Fruit fly (Drosophila melanogaster) whole organism, embryonic: ENCODE data around the gene CG9107.

Source experiments
- Bteb2 ChIP-seq: fragments of 200-800 bp; sonication (Bioruptor generic); optimal IDR thresholded peaks from 2 replicates; lab custom pipeline; 2016; ENCODE audit warnings: missing biosample characterization, missing genetic modification characterization
- CG11398 ChIP-seq: fragments of 200-800 bp; sonication (Bioruptor generic); optimal IDR thresholded peaks from 2 replicates; lab custom pipeline; 2016; ENCODE audit warnings: missing biosample characterization, missing genetic modification characterization
- CG12155 ChIP-seq: fragments of 200-800 bp; sonication (Bioruptor generic); optimal IDR thresholded peaks from 3 replicates; lab custom pipeline; 2016; ENCODE audit warnings: missing biosample characterization, missing genetic modification characterization
- CG12299 ChIP-seq: fragments of 200-800 bp; sonication (Bioruptor generic); optimal IDR thresholded peaks from 2 replicates; lab custom pipeline; 2018; ENCODE audit warnings: missing biosample characterization, mild to moderate bottlenecking, missing genetic modification characterization
- CG13296 ChIP-seq: fragments of 200-800 bp; sonication (Bioruptor generic); optimal IDR thresholded peaks from 3 replicates; lab custom pipeline; 2018; ENCODE audit warnings: missing biosample characterization, mild to moderate bottlenecking, missing genetic modification characterization
- CG13775 ChIP-seq: fragments of 200-800 bp; sonication (Bioruptor generic); optimal IDR thresholded peaks from 3 replicates; lab custom pipeline; 2017; ENCODE audit warnings: missing biosample characterization, mild to moderate bottlenecking, missing genetic modification characterization
- CG14014 ChIP-seq: fragments of 200-800 bp; sonication (Bioruptor generic); IDR thresholded peaks from 2 replicates; pipeline ENCODE4 v1.3.6; 2022; ENCODE audit warnings: missing biosample characterization, missing genetic modification characterization
- CG15073 ChIP-seq: fragments of 200-800 bp; sonication (Bioruptor generic); optimal IDR thresholded peaks from 2 replicates; lab custom pipeline; 2016; ENCODE audit warnings: missing biosample characterization, missing genetic modification characterization
- CG1529 ChIP-seq: fragments of 200-800 bp; sonication (Bioruptor generic); optimal IDR thresholded peaks from 3 replicates; lab custom pipeline; 2018; ENCODE audit warnings: missing biosample characterization, missing genetic modification characterization
- CG1647 ChIP-seq: fragments of 200-800 bp; sonication (Bioruptor generic); optimal IDR thresholded peaks from 3 replicates; lab custom pipeline; 2016; ENCODE audit warnings: missing biosample characterization, missing genetic modification characterization
- CG18262 ChIP-seq: fragments of 200-800 bp; optimal IDR thresholded peaks from 3 replicates; lab custom pipeline; 2019; ENCODE audit warnings: missing biosample characterization, mild to moderate bottlenecking, missing genetic modification characterization, moderate library complexity
- CG30020 ChIP-seq: fragments of 200-800 bp; optimal IDR thresholded peaks from 2 replicates; lab custom pipeline; 2019; ENCODE audit warnings: missing biosample characterization, mild to moderate bottlenecking, missing genetic modification characterization, moderate library complexity
- CG7556 ChIP-seq: fragments of 200-800 bp; sonication (Bioruptor generic); optimal IDR thresholded peaks from 2 replicates; lab custom pipeline; 2017; ENCODE audit warnings: missing biosample characterization, mild to moderate bottlenecking, missing genetic modification characterization
- CG8924 ChIP-seq: fragments of 200-800 bp; optimal IDR thresholded peaks from 3 replicates; lab custom pipeline; 2019; ENCODE audit warnings: missing biosample characterization, mild to moderate bottlenecking, missing genetic modification characterization, moderate library complexity
- CG9609 ChIP-seq: fragments of 200-800 bp; sonication (Bioruptor generic); optimal IDR thresholded peaks from 3 replicates; lab custom pipeline; 2016; ENCODE audit warnings: missing biosample characterization, missing genetic modification characterization
- Dbx ChIP-seq: fragments of 200-800 bp; sonication (Bioruptor generic); IDR thresholded peaks from 3 replicates; pipeline ENCODE4 v1.3.6; 2022; ENCODE audit warnings: missing biosample characterization, missing genetic modification characterization
- Dll ChIP-seq: fragments of 200-800 bp; sonication (Bioruptor generic); IDR thresholded peaks from 4 replicates; pipeline ENCODE4 v1.3.6; 2022; ENCODE audit warnings: missing biosample characterization, missing genetic modification characterization; ENCODE audit not compliant: partially characterized antibody
- Ets65A ChIP-seq: fragments of 200-800 bp; sonication (Bioruptor generic); peaks from one replicate; lab custom pipeline; 2016; ENCODE audit warnings: missing biosample characterization, missing genetic modification characterization
- Ets97D ChIP-seq: fragments of 200-800 bp; sonication (Bioruptor generic); optimal IDR thresholded peaks from 3 replicates; lab custom pipeline; 2016; ENCODE audit warnings: missing biosample characterization, missing genetic modification characterization
- HLH3B ChIP-seq: fragments of 200-800 bp; sonication (Bioruptor generic); IDR thresholded peaks from 2 replicates; pipeline ENCODE4 v1.3.6; 2022; ENCODE audit warnings: missing biosample characterization, missing genetic modification characterization
- HmgD ChIP-seq: fragments of 200-800 bp; sonication (Bioruptor generic); optimal IDR thresholded peaks from 3 replicates; lab custom pipeline; 2016; ENCODE audit warnings: missing biosample characterization, missing genetic modification characterization
- Hsf ChIP-seq: fragments of 200-800 bp; sonication (Bioruptor generic); optimal IDR thresholded peaks from 3 replicates; lab custom pipeline; 2016; ENCODE audit warnings: missing biosample characterization, missing genetic modification characterization
- Meics ChIP-seq: fragments of 200-800 bp; sonication (Bioruptor generic); optimal IDR thresholded peaks from 2 replicates; lab custom pipeline; 2017; ENCODE audit warnings: missing biosample characterization, mild to moderate bottlenecking, missing genetic modification characterization
- Sry-β ChIP-seq: fragments of 200-800 bp; sonication (Bioruptor generic); optimal IDR thresholded peaks from 2 replicates; lab custom pipeline; 2018; ENCODE audit warnings: missing biosample characterization, mild to moderate bottlenecking, missing genetic modification characterization, moderate library complexity
- ab ChIP-seq: fragments of 200-800 bp; sonication (Bioruptor generic); optimal IDR thresholded peaks from 2 replicates; lab custom pipeline; 2016; ENCODE audit warnings: missing biosample characterization, missing genetic modification characterization
- bigmax ChIP-seq: fragments of 200-800 bp; sonication (Bioruptor generic); optimal IDR thresholded peaks from 2 replicates; lab custom pipeline; 2018; ENCODE audit warnings: missing biosample characterization, mild to moderate bottlenecking, missing genetic modification characterization
- btn ChIP-seq: fragments of 200-800 bp; sonication (Bioruptor generic); optimal IDR thresholded peaks from 2 replicates; lab custom pipeline; 2016; ENCODE audit warnings: missing biosample characterization, missing genetic modification characterization
- chinmo ChIP-seq: fragments of 200-800 bp; sonication (Bioruptor generic); IDR thresholded peaks from 4 replicates; pipeline ENCODE4 v1.3.6; 2022; ENCODE audit warnings: missing biosample characterization, missing genetic modification characterization; ENCODE audit not compliant: partially characterized antibody
- chn ChIP-seq: fragments of 200-800 bp; sonication (Bioruptor generic); optimal IDR thresholded peaks from 2 replicates; lab custom pipeline; 2016; ENCODE audit warnings: missing biosample characterization, missing genetic modification characterization
- corto ChIP-seq: fragments of 200-800 bp; sonication (Bioruptor generic); optimal IDR thresholded peaks from 2 replicates; lab custom pipeline; 2016; ENCODE audit warnings: missing biosample characterization, mild to moderate bottlenecking, missing genetic modification characterization, moderate library complexity
- ftz-f1 ChIP-seq: fragments of 200-800 bp; sonication (Bioruptor generic); optimal IDR thresholded peaks from 2 replicates; lab custom pipeline; 2016; ENCODE audit warnings: missing biosample characterization, missing genetic modification characterization
- grau ChIP-seq: fragments of 200-800 bp; optimal IDR thresholded peaks from 3 replicates; lab custom pipeline; 2019; ENCODE audit warnings: missing biosample characterization, mild to moderate bottlenecking, missing genetic modification characterization, moderate library complexity
- gro ChIP-seq: fragments of 200-800 bp; sonication (Bioruptor generic); optimal IDR thresholded peaks from 2 replicates; lab custom pipeline; 2016; ENCODE audit warnings: missing biosample characterization, missing genetic modification characterization
- ham ChIP-seq: fragments of 200-800 bp; sonication (Bioruptor generic); IDR thresholded peaks from 2 replicates; pipeline ENCODE4 v1.3.6; 2022; ENCODE audit warnings: missing biosample characterization, missing genetic modification characterization
- hth ChIP-seq: fragments of >200 bp; optimal IDR thresholded peaks from 2 replicates; lab custom pipeline; 2017; ENCODE audit warnings: inconsistent platforms
- jigr1 ChIP-seq: fragments of 200-800 bp; sonication (Bioruptor generic); IDR thresholded peaks from 3 replicates; pipeline ENCODE4 v1.3.6; 2022; ENCODE audit warnings: missing biosample characterization, missing genetic modification characterization
- ken ChIP-seq: fragments of 200-800 bp; sonication (Bioruptor generic); IDR thresholded peaks from 3 replicates; pipeline ENCODE4 v1.3.6; 2022; ENCODE audit warnings: missing biosample characterization, missing genetic modification characterization
- klu ChIP-seq: fragments of 200-800 bp; sonication (Bioruptor generic); IDR thresholded peaks from 2 replicates; pipeline ENCODE4 v1.3.6; 2022; ENCODE audit warnings: missing biosample characterization, missing genetic modification characterization
- lbe ChIP-seq: fragments of 200-800 bp; sonication (Bioruptor generic); optimal IDR thresholded peaks from 2 replicates; lab custom pipeline; 2016; ENCODE audit warnings: missing biosample characterization, mild to moderate bottlenecking, missing genetic modification characterization
- nerfin-2 ChIP-seq: fragments of 200-800 bp; sonication (Bioruptor generic); IDR thresholded peaks from 2 replicates; pipeline ENCODE4 v1.3.6; 2022; ENCODE audit warnings: missing biosample characterization, missing genetic modification characterization; ENCODE audit not compliant: partially characterized antibody
- org-1 ChIP-seq: fragments of 200-800 bp; sonication (Bioruptor generic); optimal IDR thresholded peaks from 2 replicates; lab custom pipeline; 2017; ENCODE audit warnings: missing biosample characterization, missing genetic modification characterization
- run ChIP-seq: fragments of 200-800 bp; sonication (Bioruptor generic); optimal IDR thresholded peaks from 3 replicates; lab custom pipeline; 2018; ENCODE audit warnings: missing biosample characterization, mild to moderate bottlenecking, missing genetic modification characterization
- sens ChIP-seq: fragments of 200-800 bp; sonication (Bioruptor generic); peaks from one replicate; lab custom pipeline; 2016; ENCODE audit warnings: missing biosample characterization, missing genetic modification characterization
- sens-2 ChIP-seq: fragments of 200-800 bp; sonication (Bioruptor generic); IDR thresholded peaks from 2 replicates; pipeline ENCODE4 v1.3.6; 2022; ENCODE audit warnings: missing biosample characterization, missing genetic modification characterization
- sob ChIP-seq: fragments of 200-800 bp; sonication (Bioruptor generic); IDR thresholded peaks from 2 replicates; pipeline ENCODE4 v1.3.6; 2022; ENCODE audit warnings: missing biosample characterization, missing genetic modification characterization
- ssp ChIP-seq: fragments of 200-800 bp; sonication (Bioruptor generic); IDR thresholded peaks from 2 replicates; pipeline ENCODE4 v1.3.6; 2022; ENCODE audit warnings: missing biosample characterization, missing genetic modification characterization
- tap ChIP-seq: fragments of 200-800 bp; optimal IDR thresholded peaks from 3 replicates; lab custom pipeline; 2019; ENCODE audit warnings: missing biosample characterization, mild to moderate bottlenecking, missing genetic modification characterization, moderate library complexity
- unpg ChIP-seq: fragments of 200-800 bp; sonication (Bioruptor generic); optimal IDR thresholded peaks from 3 replicates; lab custom pipeline; 2018; ENCODE audit warnings: missing biosample characterization, mild to moderate bottlenecking, missing genetic modification characterization, moderate library complexity
- vfl ChIP-seq: fragments of 200-800 bp; sonication (Bioruptor generic); optimal IDR thresholded peaks from 2 replicates; lab custom pipeline; 2016; ENCODE audit warnings: missing biosample characterization, missing genetic modification characterization
- vnd ChIP-seq: fragments of 200-800 bp; sonication (Bioruptor generic); IDR thresholded peaks from 3 replicates; pipeline ENCODE4 v1.3.6; 2022; ENCODE audit warnings: missing biosample characterization, missing genetic modification characterization; ENCODE audit not compliant: partially characterized antibody
- wdn ChIP-seq: fragments of 200-800 bp; sonication (Bioruptor generic); IDR thresholded peaks from 2 replicates; pipeline ENCODE4 v1.3.6; 2022; ENCODE audit warnings: missing biosample characterization, missing genetic modification characterization
- wek ChIP-seq: fragments of 200-800 bp; sonication (Bioruptor generic); optimal IDR thresholded peaks from 3 replicates; lab custom pipeline; 2018; ENCODE audit warnings: missing biosample characterization, mild to moderate bottlenecking, missing genetic modification characterization, moderate library complexity

Gene CG9107

DNA sequence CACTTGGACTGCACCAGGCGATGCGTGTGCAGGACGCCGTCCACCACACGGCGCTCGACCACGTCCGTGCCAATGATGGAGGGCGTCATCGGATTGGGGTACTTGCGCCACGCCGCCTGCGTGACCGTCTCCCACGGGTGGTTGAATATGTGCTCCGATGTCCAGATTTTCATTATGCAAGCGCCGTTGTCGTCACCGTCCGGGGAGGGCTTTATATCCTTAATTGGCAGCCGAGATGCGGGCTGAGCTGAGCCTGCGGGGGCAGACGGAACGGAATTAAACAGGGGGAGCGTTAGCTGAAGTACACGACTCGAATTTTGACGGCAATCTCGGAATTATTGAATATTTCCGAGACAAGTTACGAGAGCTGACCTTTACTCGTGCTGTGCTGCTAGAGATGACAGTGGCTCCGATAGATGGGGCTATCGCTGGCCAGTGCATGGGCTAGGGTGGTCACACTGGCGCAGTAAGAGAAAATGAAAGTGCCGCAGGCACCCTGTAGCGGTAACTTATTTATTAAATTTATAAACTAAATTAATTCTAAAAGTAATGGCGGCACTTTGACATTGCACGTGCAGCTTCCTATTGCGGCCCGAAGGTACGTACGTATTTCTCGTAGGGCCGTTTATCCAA, 23.3 kb upstream of the CG9107 start, which contains the start of gene IPIP (continued):
- TF ChIP-seq CG13775 (no peak), klu (GFP tag; lab: Robert Waterston, UW) (no peak), run (no peak), btn (GFP tag; lab: Kevin White, UChicago) (no peak), CG11398 (GFP tag; lab: Kevin White, UChicago) (no peak), CG9609 (GFP tag; lab: Kevin White, UChicago) (no peak), wek (no peak), ham (GFP tag; lab: Robert Waterston, UW) (no peak), CG14014 (no peak), Meics (GFP tag; lab: Kevin White, UChicago) (peak; percentile 3), Sry-β (GFP tag; lab: Kevin White, UChicago) (no peak), chinmo (GFP tag; lab: Robert Waterston, UW) (peak; percentile 80; the same call in 1 of the 4 replicates), CG12299 (tag; lab: Kevin White, UChicago) (no peak), jigr1 (no peak; the same call in 2 of the 3 replicates), vfl (GFP tag; lab: Kevin White, UChicago) (no peak), nerfin-2 (GFP tag; lab: Robert Waterston, UW) (peak; percentile 63), bigmax (peak; percentile 28), grau (tag; lab: Kevin White, UChicago) (peak; percentile 2), sens-2 (no peak), chn (peak; percentile 62), wdn (GFP tag; lab: Robert Waterston, UW) (no peak), lbe (GFP tag; lab: Kevin White, UChicago) (no peak), ken (no peak), CG1647 (GFP tag; lab: Kevin White, UChicago) (no peak), CG12155 (GFP tag; lab: Kevin White, UChicago) (peak; percentile 53), CG18262 (tag; lab: Kevin White, UChicago) (peak; percentile 12), Ets65A (peak; percentile 95), ftz-f1 (peak; percentile 66), CG30020 (peak; percentile 61), sens (GFP tag; lab: Kevin White, UChicago) (peak; percentile 25), CG13296 (no peak), Ets97D (GFP tag; lab: Kevin White, UChicago) (peak; percentile 27), unpg (no peak), CG7556 (GFP tag; lab: Kevin White, UChicago) (no peak), sob (GFP tag; lab: Robert Waterston, UW) (0 out of 2 replicates have a peak, but pooled peaks have one; percentile 36), ssp (GFP tag; lab: Robert Waterston, UW) (no peak), CG15073 (GFP tag; lab: Kevin White, UChicago) (no peak), CG1529 (no peak), org-1 (GFP tag; lab: Kevin White, UChicago) (no peak), Dll (GFP tag; lab: Robert Waterston, UW) (peak; percentile 74; the same call in 3 of the 4 replicates), ab (GFP tag; lab: Kevin White, UChicago) (no peak), Hsf (GFP tag; lab: Kevin White, UChicago) (no peak), gro (GFP tag; lab: Kevin White, UChicago) (peak; percentile 7), Bteb2 (GFP tag; lab: Kevin White, UChicago) (no peak), corto (no peak), hth (no peak), vnd (GFP tag; lab: Robert Waterston, UW) (peak; percentile 73), tap (tag; lab: Kevin White, UChicago) (no peak), HmgD (no peak), CG8924 (peak; percentile 17), HLH3B (GFP tag; lab: Robert Waterston, UW) (no peak), Dbx (GFP tag; lab: Robert Waterston, UW) (peak; percentile 52; the same call in 2 of the 3 replicates)
